Fruit fly (Drosophila melanogaster) whole organism: ENCODE measurements around the gene CG15406.

Experiments used
- CG8478 ChIP-seq: fragments of >200 bp; optimal IDR thresholded peaks from 2 replicates; lab custom pipeline; 2018; ENCODE audit warnings: inconsistent platforms
- Dll ChIP-seq: fragments of >200 bp; optimal IDR thresholded peaks from 2 replicates; lab custom pipeline; 2017
- EcR ChIP-seq, 2 experiments: fragments of >200 bp; optimal IDR thresholded peaks; 2 replicates each; lab custom pipeline; 2017; ENCODE audit warnings: missing biosample characterization in 2 of 2, missing genetic modification characterization in 2 of 2, missing genetic modification reagents in 2 of 2
- pan ChIP-seq: fragments of >200 bp; optimal IDR thresholded peaks from 2 replicates; lab custom pipeline; 2017
- psq ChIP-seq: fragments of >200 bp; optimal IDR thresholded peaks from 2 replicates; lab custom pipeline; 2017
- usp ChIP-seq: fragments of >200 bp; optimal IDR thresholded peaks from 2 replicates; lab custom pipeline; 2017; ENCODE audit warnings: missing biosample characterization, missing genetic modification characterization, mixed read lengths

- TF ChIP-seq usp (GFP tag; lab: Kevin White, UChicago), result no peak
- no peak for TF ChIP-seq pan
- no peak for TF ChIP-seq Dll (lab: Kevin White, UChicago)
- TF ChIP-seq EcR (GFP tag; optimal IDR thresholded peaks at IDR 0.05; lab: Kevin White, UChicago), result no peak
- no peak for TF ChIP-seq psq (lab: Kevin White, UChicago)
- no peak for TF ChIP-seq CG8478 (lab: Kevin White, UChicago)
Measured at dm6 chr2L:3342369-3342768, 33.3 kb downstream of the CG15406 start.
